Fruit fly (Drosophila melanogaster): ENCODE measurements around the gene CG9372.

The CG9372 gene

DNA sequence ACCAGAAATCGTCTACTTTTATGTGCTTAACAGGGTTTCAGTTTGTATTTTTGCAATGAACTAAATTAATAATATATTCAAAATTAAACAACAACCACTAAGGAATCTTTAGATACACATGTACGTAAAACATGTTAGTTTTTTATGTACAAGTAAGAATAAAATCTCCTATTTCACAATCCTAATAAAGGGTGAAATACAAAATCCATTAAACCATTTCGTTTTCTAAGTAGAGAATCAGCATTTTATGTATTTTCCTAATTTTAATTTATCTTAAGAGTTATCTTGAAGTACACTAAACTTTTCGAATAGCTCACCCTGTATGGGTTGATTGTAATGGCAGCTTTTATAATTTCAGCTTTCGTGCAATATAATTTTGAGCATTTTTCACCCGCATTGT, 44.3 kb upstream of the CG9372 start (continued):
- TF ChIP-seq CG3919 (GFP tag; optimal IDR thresholded peaks at IDR 0.05), result peak; percentile 77
- TF ChIP-seq Hr38 (GFP tag; optimal IDR thresholded peaks at IDR 0.05), result no peak
- peak; percentile 73 for TF ChIP-seq CG7368 (GFP tag; optimal IDR thresholded peaks at IDR 0.05)
- peak; percentile 60 for TF ChIP-seq CG3032 (tag; optimal IDR thresholded peaks at IDR 0.05)
- TF ChIP-seq vri (GFP tag; optimal IDR thresholded peaks at IDR 0.05), result peak; percentile 49
- TF ChIP-seq pdm3 (GFP tag; optimal IDR thresholded peaks at IDR 0.05), result peak; percentile 86
- TF ChIP-seq CG8319 (GFP tag; optimal IDR thresholded peaks at IDR 0.05), result peak; percentile 67
- peak; percentile 84 for TF ChIP-seq achi (GFP tag; optimal IDR thresholded peaks at IDR 0.05)
- peak; percentile 85 for TF ChIP-seq Smox (GFP tag; optimal IDR thresholded peaks at IDR 0.05)
- TF ChIP-seq CG4318 (GFP tag; optimal IDR thresholded peaks at IDR 0.05), result peak; percentile 80
- peak; percentile 55 for TF ChIP-seq CG10669 (GFP tag; optimal IDR thresholded peaks at IDR 0.05)
- no peak for TF ChIP-seq fkh (GFP tag; optimal IDR thresholded peaks at IDR 0.05)
- TF ChIP-seq net (GFP tag; optimal IDR thresholded peaks at IDR 0.05), result peak; percentile 88
- peak; percentile 84 for TF ChIP-seq acj6 (GFP tag; optimal IDR thresholded peaks at IDR 0.05)
- peak; percentile 95 for TF ChIP-seq CG8119 (GFP tag; IDR thresholded peaks at IDR 0.05)

DNA sequence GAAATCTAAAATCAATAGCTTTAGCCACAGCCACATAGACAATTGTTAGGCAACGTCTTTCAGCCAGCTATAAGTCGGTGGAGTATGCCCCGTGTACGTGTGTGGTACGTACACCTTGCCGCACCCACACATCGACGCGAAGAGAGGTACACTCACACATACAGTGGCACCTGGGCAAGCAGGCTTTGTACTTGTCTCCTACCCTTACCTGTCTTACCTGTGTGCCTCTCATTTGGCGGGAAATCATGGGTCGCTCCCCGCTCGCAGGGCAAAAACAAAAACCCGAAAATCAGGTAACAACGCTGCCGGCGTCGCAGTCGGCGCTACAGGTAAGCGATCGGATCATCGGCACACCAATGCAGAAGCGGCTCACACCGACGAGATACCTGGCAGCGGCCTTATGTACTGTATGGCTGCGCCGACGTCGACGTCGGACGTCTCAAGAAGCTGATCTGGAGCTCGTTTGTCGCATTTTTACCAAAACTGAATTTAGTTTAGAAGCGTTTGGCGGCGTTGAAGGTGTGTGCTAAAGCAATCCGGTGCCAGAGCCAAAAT, 43.8 kb upstream of the CG9372 start:
- TF ChIP-seq salr (GFP tag; optimal IDR thresholded peaks at IDR 0.05) (no peak), Ets21C (GFP tag; optimal IDR thresholded peaks at IDR 0.05) (no peak), CG31627 (GFP tag; optimal IDR thresholded peaks at IDR 0.05) (no peak), CG8632 (GFP tag; optimal IDR thresholded peaks at IDR 0.05) (no peak), CG11294 (GFP tag; IDR thresholded peaks at IDR 0.05) (no peak), ss (GFP tag; optimal IDR thresholded peaks at IDR 0.05) (peak in 1 of 2 experiments; percentile 19), CG11762 (GFP tag; optimal IDR thresholded peaks at IDR 0.05; ENCODE audit: insufficient read depth) (no peak), CG3919 (GFP tag; optimal IDR thresholded peaks at IDR 0.05) (peak; percentile 15), Eip78C (GFP tag) (peak; percentile 33), topi (GFP tag; optimal IDR thresholded peaks at IDR 0.05) (no peak), CG11902 (GFP tag; optimal IDR thresholded peaks at IDR 0.05) (no peak), Sox102F (GFP tag; optimal IDR thresholded peaks at IDR 0.05) (peak; percentile 34), CG32006 (GFP tag; optimal IDR thresholded peaks at IDR 0.05) (no peak), dac (GFP tag; optimal IDR thresholded peaks at IDR 0.05) (no peak), CG6854 (GFP tag; optimal IDR thresholded peaks at IDR 0.05) (peak; percentile 49), CG1621 (tag; optimal IDR thresholded peaks at IDR 0.05) (no peak), Smox (GFP tag; optimal IDR thresholded peaks at IDR 0.05) (no peak), dsx (GFP tag; optimal IDR thresholded peaks at IDR 0.05; ENCODE audit: poor library complexity, severe bottlenecking) (peak; percentile 17), Eip93F (GFP tag; optimal IDR thresholded peaks at IDR 0.05) (no peak), Blimp-1 (GFP tag; optimal IDR thresholded peaks at IDR 0.05) (no peak), CG34406 (GFP tag; optimal IDR thresholded peaks at IDR 0.05) (no peak), CG6808 (GFP tag; optimal IDR thresholded peaks at IDR 0.05) (peak; percentile 16), CG8119 (GFP tag; IDR thresholded peaks at IDR 0.05) (no peak), fd59A (GFP tag; optimal IDR thresholded peaks at IDR 0.05) (no peak), lz (GFP tag; optimal IDR thresholded peaks at IDR 0.05) (no peak), eg (GFP tag; IDR thresholded peaks at IDR 0.05) (no peak), vri (GFP tag; optimal IDR thresholded peaks at IDR 0.05) (peak; percentile 30), Met (GFP tag; optimal IDR thresholded peaks at IDR 0.05) (no peak)

DNA sequence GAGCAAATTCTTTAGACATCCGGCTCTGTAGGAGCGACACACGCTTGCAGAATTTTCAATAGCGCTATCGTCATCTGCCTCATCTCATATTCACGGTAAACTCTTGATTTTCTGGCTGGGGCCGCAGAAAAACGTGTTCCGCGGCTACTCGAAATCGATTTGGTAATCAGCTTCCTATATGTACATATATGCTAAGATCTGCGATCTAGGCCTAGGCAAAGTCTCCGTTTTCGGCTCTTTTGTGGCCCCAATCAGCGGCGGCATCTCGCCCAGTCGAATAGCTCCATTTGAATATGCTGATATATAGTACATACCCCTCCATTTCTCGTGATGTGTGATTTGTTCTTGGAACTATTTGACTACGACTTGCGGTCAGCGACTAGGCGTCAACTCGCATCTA, 43.0 kb upstream of the CG9372 start:
- TF ChIP-seq fd59A (GFP tag; optimal IDR thresholded peaks at IDR 0.05) (no peak), Blimp-1 (GFP tag; optimal IDR thresholded peaks at IDR 0.05) (no peak), CG7368 (GFP tag; optimal IDR thresholded peaks at IDR 0.05) (no peak), Met (GFP tag; optimal IDR thresholded peaks at IDR 0.05) (no peak), acj6 (GFP tag; optimal IDR thresholded peaks at IDR 0.05) (no peak), Hr4 (GFP tag; optimal IDR thresholded peaks at IDR 0.05) (no peak), CG8119 (GFP tag; IDR thresholded peaks at IDR 0.05) (no peak), pdm3 (GFP tag; optimal IDR thresholded peaks at IDR 0.05) (no peak), lz (GFP tag; optimal IDR thresholded peaks at IDR 0.05) (no peak), dac (GFP tag; optimal IDR thresholded peaks at IDR 0.05) (no peak), salr (GFP tag; optimal IDR thresholded peaks at IDR 0.05) (no peak)
